Worm (Caenorhabditis elegans) whole organism, early embryonic: ENCODE measurements around the gene F55G11.4.

Experiments
- ets-7 ChIP-seq: sonication (generic microtip); optimal IDR thresholded peaks from 2 replicates; lab custom pipeline; 2016; ENCODE audit warnings: missing genotype, missing genetic modification characterization, missing compliant biosample characterization
- hnd-1 ChIP-seq: sonication (generic microtip); optimal IDR thresholded peaks from 2 replicates; lab custom pipeline; 2016; ENCODE audit warnings: missing genetic modification characterization, missing compliant biosample characterization

ce11 chrIV:12995886-12996285 lies 22.5 kb downstream of the F55G11.4 start, which contains the start of gene K10D11.7:
- TF ChIP-seq ets-7 (tag; lab: Kevin White, UChicago) (no peak), hnd-1 (tag; lab: Kevin White, UChicago) (no peak)
